Worm (Caenorhabditis elegans) whole organism, mixed stage, embryonic: ENCODE measurements around the gene C34B4.2.

Source experiments
- M03D4.4 ChIP-seq: sonication (generic microtip); optimal IDR thresholded peaks from 2 replicates; lab custom pipeline; 2017; ENCODE audit warnings: mild to moderate bottlenecking, missing genetic modification characterization, missing compliant biosample characterization
- blmp-1 ChIP-seq: fragments of 150-350 bp; optimal IDR thresholded peaks from 2 replicates; lab custom pipeline; 2014; ENCODE audit warnings: missing biosample characterization, missing genetic modification characterization
- ceh-39 ChIP-seq: fragments of 150-350 bp; optimal IDR thresholded peaks from 2 replicates; lab custom pipeline; 2014; ENCODE audit warnings: missing biosample characterization, missing genetic modification characterization
- ces-1 ChIP-seq: fragments of 150-350 bp; optimal IDR thresholded peaks from 2 replicates; lab custom pipeline; 2014; ENCODE audit warnings: missing biosample characterization, missing genetic modification reagents, missing genetic modification characterization
- elt-3 ChIP-seq: fragments of 150-350 bp; optimal IDR thresholded peaks from 2 replicates; lab custom pipeline; 2014; ENCODE audit warnings: missing biosample characterization, missing genetic modification characterization
- ham-2 ChIP-seq: fragments of 200-800 bp; sonication (Bioruptor generic); optimal IDR thresholded peaks from 2 replicates; lab custom pipeline; 2018; ENCODE audit warnings: mild to moderate bottlenecking, missing genetic modification characterization, missing compliant biosample characterization
- lin-13 ChIP-seq: fragments of 150-350 bp; optimal IDR thresholded peaks from 2 replicates; lab custom pipeline; 2014; ENCODE audit warnings: missing biosample characterization, missing genetic modification characterization
- lsy-2 ChIP-seq: fragments of 150-350 bp; optimal IDR thresholded peaks from 2 replicates; lab custom pipeline; 2014; ENCODE audit warnings: missing biosample characterization, missing genetic modification characterization
- mab-5 ChIP-seq: fragments of 150-350 bp; optimal IDR thresholded peaks from 2 replicates; lab custom pipeline; 2014; ENCODE audit warnings: missing biosample characterization, missing genetic modification characterization
- pha-4 ChIP-seq: fragments of 150-350 bp; optimal IDR thresholded peaks from 2 replicates; lab custom pipeline; 2018; ENCODE audit warnings: missing biosample characterization, missing genetic modification reagents, missing genetic modification characterization
- snpc-4 ChIP-seq: fragments of 150-350 bp; optimal IDR thresholded peaks from 2 replicates; lab custom pipeline; 2014; ENCODE audit warnings: missing biosample characterization, missing genetic modification characterization
- tbx-8 ChIP-seq: fragments of 200-800 bp; sonication (Bioruptor generic); optimal IDR thresholded peaks from 2 replicates; lab custom pipeline; 2018; ENCODE audit warnings: mild to moderate bottlenecking, missing genetic modification characterization, moderate library complexity, missing compliant biosample characterization
- unc-39 ChIP-seq: fragments of 150-350 bp; optimal IDR thresholded peaks from 2 replicates; lab custom pipeline; 2014; ENCODE audit warnings: missing biosample characterization, missing genetic modification characterization
- unc-62 ChIP-seq: fragments of 150-350 bp; optimal IDR thresholded peaks from 2 replicates; lab custom pipeline; 2014; ENCODE audit warnings: missing biosample characterization, missing genetic modification reagents, missing genetic modification characterization

DNA sequence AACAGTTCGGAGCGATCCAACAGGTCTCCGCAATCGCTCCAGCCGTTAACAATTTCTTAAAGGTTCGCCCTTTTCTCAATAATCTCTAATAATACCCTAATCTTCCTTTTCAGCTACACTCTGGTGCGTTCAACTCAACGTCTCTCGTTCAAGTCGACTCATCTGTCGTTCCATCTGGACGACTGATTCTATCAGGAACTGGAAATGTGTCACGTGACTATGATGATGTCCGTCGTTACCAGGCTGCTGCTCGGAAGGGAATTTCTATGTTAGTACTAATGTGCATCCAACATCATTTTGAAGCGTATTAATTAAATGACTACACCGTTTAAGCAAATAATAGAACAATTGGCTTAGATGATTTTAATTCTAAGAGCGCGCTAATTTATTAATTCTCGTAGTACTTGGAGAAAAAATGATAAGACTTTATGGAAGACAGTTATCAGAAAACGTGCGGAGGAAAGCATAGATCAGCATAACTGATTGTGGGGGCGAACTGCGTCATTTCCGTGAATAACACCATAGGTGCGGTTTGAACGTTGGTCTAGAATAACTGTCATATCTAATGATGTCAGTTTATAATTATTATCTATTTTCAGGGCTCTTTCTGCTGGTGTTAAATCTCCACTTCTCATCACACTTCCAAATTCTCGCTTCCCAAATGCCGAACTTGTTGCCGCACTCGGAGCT, 38.9 kb upstream of the C34B4.2 start:
- no peak for TF ChIP-seq pha-4 (tag; lab: Kevin White, UChicago)
- no peak for TF ChIP-seq ham-2 (GFP tag; lab: Kevin White, UChicago)
- no peak for TF ChIP-seq elt-3 (tag; lab: Kevin White, UChicago)
- no peak for TF ChIP-seq lin-13
- TF ChIP-seq snpc-4 (tag; lab: Kevin White, UChicago), result no peak
- TF ChIP-seq M03D4.4, result no peak
- no peak for TF ChIP-seq blmp-1 (tag; lab: Kevin White, UChicago)
- no peak for TF ChIP-seq mab-5 (tag; lab: Kevin White, UChicago)
- no peak for TF ChIP-seq ceh-39 (tag; lab: Kevin White, UChicago)
- TF ChIP-seq unc-39, result no peak
- TF ChIP-seq unc-62, result no peak
- TF ChIP-seq ces-1 (GFP tag; lab: Kevin White, UChicago), result no peak
- no peak for TF ChIP-seq tbx-8 (GFP tag; lab: Kevin White, UChicago)
- TF ChIP-seq lsy-2 (tag; lab: Kevin White, UChicago), result no peak
